Worm (Caenorhabditis elegans) whole organism, L4 larva: ENCODE results near the gene nipa-1.

ENCODE experiments used
- ceh-44 ChIP-seq: fragments of 200-800 bp; sonication (Bioruptor generic); IDR thresholded peaks from 2 replicates; pipeline ENCODE4 v1.3.6; 2022; ENCODE audit warnings: missing genetic modification reagents, missing genetic modification characterization, missing compliant biosample characterization
- daf-12 ChIP-seq: fragments of 150-350 bp; optimal IDR thresholded peaks from 2 replicates; lab custom pipeline; 2014; ENCODE audit warnings: missing biosample characterization, missing genetic modification reagents, missing genetic modification characterization
- egl-27 ChIP-seq: sonication (generic microtip); optimal IDR thresholded peaks from 3 replicates; lab custom pipeline; 2017; ENCODE audit warnings: missing biosample characterization, missing genetic modification reagents, missing genetic modification characterization
- fos-1 ChIP-seq: fragments of 150-350 bp; optimal IDR thresholded peaks from 2 replicates; lab custom pipeline; 2014; ENCODE audit warnings: missing biosample characterization, missing genetic modification characterization
- nhr-111 ChIP-seq: fragments of 200-800 bp; sonication (Bioruptor generic); optimal IDR thresholded peaks from 2 replicates; lab custom pipeline; 2018; ENCODE audit warnings: mild to moderate bottlenecking, missing genetic modification characterization, missing compliant biosample characterization
- skn-1 ChIP-seq: fragments of 150-350 bp; optimal IDR thresholded peaks from 2 replicates; lab custom pipeline; 2014; ENCODE audit warnings: missing biosample characterization, missing genetic modification characterization
- unc-62 ChIP-seq, 3 experiments: fragments of 150-350 bp in 1 of 3; sonication (generic microtip); optimal IDR thresholded peaks in 2 of 3; peaks in 1 of 3; 1 replicate in 1 of 3; 2 replicates in 2 of 3; lab custom pipeline; 2014 to 2017; ENCODE audit warnings: missing biosample characterization in 3 of 3, missing genetic modification characterization in 3 of 3, missing genetic modification reagents in 3 of 3, missing genotype in 1 of 3
- zag-1 ChIP-seq: fragments of 150-350 bp; optimal IDR thresholded peaks from 2 replicates; lab custom pipeline; 2014; ENCODE audit warnings: missing biosample characterization, missing genetic modification characterization

DNA sequence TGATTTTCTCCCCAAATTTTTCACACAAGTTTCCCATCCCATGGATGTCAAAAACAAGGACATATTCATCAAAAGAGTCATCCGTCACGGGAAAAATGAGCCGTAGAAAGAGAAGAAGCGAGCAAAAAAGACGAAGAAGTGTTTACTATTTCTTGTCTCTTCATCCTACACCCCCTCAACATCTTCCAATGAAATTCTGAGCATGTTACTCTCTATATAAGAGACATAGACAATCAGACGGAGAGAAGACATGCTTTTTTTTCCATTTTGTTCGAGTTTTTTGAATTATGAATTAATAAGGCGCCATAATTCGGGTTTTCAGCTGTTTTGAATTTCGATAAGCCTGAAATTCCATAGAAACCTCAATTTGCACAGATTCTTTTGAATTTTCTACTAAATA lies 30.8 kb downstream of the nipa-1 start:
- no peak for TF ChIP-seq skn-1 (tag; lab: Kevin White, UChicago)
- TF ChIP-seq ceh-44 (GFP tag; lab: Robert Waterston, UW), result no peak
- no peak for TF ChIP-seq daf-12 (tag; lab: Kevin White, UChicago)
- no peak for TF ChIP-seq fos-1 (tag; lab: Kevin White, UChicago)
- no peak for TF ChIP-seq nhr-111 (GFP tag; lab: Kevin White, UChicago)
- TF ChIP-seq zag-1 (tag; lab: Kevin White, UChicago), result no peak
- TF ChIP-seq egl-27, result no peak
- TF ChIP-seq unc-62 (GFP tag; optimal IDR thresholded peaks at IDR 0.05 in 1 of 2; lab: Kevin White, UChicago), result peak in 1 of 2 experiments; percentile 89
- no peak for TF ChIP-seq unc-62 (tag; optimal IDR thresholded peaks at IDR 0.05; lab: Kevin White, UChicago)
